Fruit fly (Drosophila melanogaster) whole organism, embryonic: ENCODE data around the gene Sk2.

ENCODE experiments used
- B-H1 ChIP-seq: fragments of 200-800 bp; sonication (Bioruptor generic); IDR thresholded peaks from 3 replicates; pipeline ENCODE4 v1.3.6; 2022; ENCODE audit warnings: missing biosample characterization, missing genetic modification characterization
- BEAF-32 ChIP-seq: fragments of 200-800 bp; sonication (Bioruptor generic); optimal IDR thresholded peaks from 3 replicates; lab custom pipeline; 2017; ENCODE audit warnings: missing biosample characterization, missing genetic modification characterization, mild to moderate bottlenecking, moderate library complexity, missing genetic modification reagents
- CG10366 ChIP-seq: fragments of 200-800 bp; sonication (Bioruptor generic); IDR thresholded peaks from 2 replicates; pipeline ENCODE4 v1.3.6; 2022; ENCODE audit warnings: missing biosample characterization, missing genetic modification characterization
- CG11456 ChIP-seq: fragments of 200-800 bp; sonication (Bioruptor generic); IDR thresholded peaks from 3 replicates; pipeline ENCODE4 v1.3.6; 2022; ENCODE audit warnings: missing biosample characterization, missing genetic modification characterization
- CG16813 ChIP-seq: fragments of 200-800 bp; sonication (Bioruptor generic); IDR thresholded peaks from 3 replicates; pipeline ENCODE4 v1.3.6; 2022; ENCODE audit warnings: missing biosample characterization, missing genetic modification characterization; ENCODE audit not compliant: partially characterized antibody
- CG17359 ChIP-seq: fragments of 200-800 bp; sonication (Bioruptor generic); optimal IDR thresholded peaks from 3 replicates; lab custom pipeline; 2018; ENCODE audit warnings: missing biosample characterization, mild to moderate bottlenecking, missing genetic modification characterization, moderate library complexity
- CG17361 ChIP-seq: fragments of 200-800 bp; sonication (Bioruptor generic); IDR thresholded peaks from 3 replicates; pipeline ENCODE4 v1.3.6; 2022; ENCODE audit warnings: missing biosample characterization, missing genetic modification characterization
- CG17802 ChIP-seq: fragments of 200-800 bp; sonication (Bioruptor generic); optimal IDR thresholded peaks from 2 replicates; lab custom pipeline; 2018; ENCODE audit warnings: missing biosample characterization, mild to moderate bottlenecking, missing genetic modification characterization, moderate library complexity
- CG2116 ChIP-seq: fragments of 200-800 bp; sonication (Bioruptor generic); optimal IDR thresholded peaks from 3 replicates; lab custom pipeline; 2018; ENCODE audit warnings: missing biosample characterization, mild to moderate bottlenecking, missing genetic modification characterization
- CG3065 ChIP-seq: fragments of 200-800 bp; sonication (Bioruptor generic); optimal IDR thresholded peaks from 2 replicates; lab custom pipeline; 2016; ENCODE audit warnings: missing biosample characterization, missing genetic modification characterization
- CG31224 ChIP-seq: fragments of 200-800 bp; sonication (Bioruptor generic); IDR thresholded peaks from 2 replicates; pipeline ENCODE4 v1.3.6; 2022; ENCODE audit warnings: missing biosample characterization, missing genetic modification characterization
- CG32532 ChIP-seq: fragments of 200-800 bp; sonication (Bioruptor generic); IDR thresholded peaks from 2 replicates; pipeline ENCODE4 v1.3.6; 2022; ENCODE audit warnings: missing biosample characterization, missing genetic modification characterization
- CG32767 ChIP-seq: fragments of 200-800 bp; sonication (Bioruptor generic); IDR thresholded peaks from 2 replicates; pipeline ENCODE4 v1.3.6; 2022; ENCODE audit warnings: missing biosample characterization, missing genetic modification characterization
- CG33213 ChIP-seq: fragments of 200-800 bp; sonication (Bioruptor generic); optimal IDR thresholded peaks from 3 replicates; lab custom pipeline; 2016; ENCODE audit warnings: missing biosample characterization, missing genetic modification characterization
- CG5953 ChIP-seq: fragments of 200-800 bp; sonication (Bioruptor generic); IDR thresholded peaks from 2 replicates; pipeline ENCODE4 v1.3.6; 2022; ENCODE audit warnings: missing biosample characterization, missing genetic modification characterization
- CG6813 ChIP-seq: fragments of 200-800 bp; sonication (Bioruptor generic); optimal IDR thresholded peaks from 2 replicates; lab custom pipeline; 2017; ENCODE audit warnings: missing biosample characterization, missing genetic modification characterization, mild to moderate bottlenecking, moderate library complexity, missing genetic modification reagents
- CG6854 ChIP-seq: fragments of 200-800 bp; sonication (Bioruptor generic); optimal IDR thresholded peaks from 3 replicates; lab custom pipeline; 2017; ENCODE audit warnings: missing biosample characterization, mild to moderate bottlenecking, missing genetic modification characterization
- CG8290 ChIP-seq, 3 experiments: fragments of 200-800 bp; sonication (Bioruptor generic); optimal IDR thresholded peaks; 2 replicates each; lab custom pipeline; 2016 to 2019; ENCODE audit warnings: missing biosample characterization in 3 of 3, missing genetic modification characterization in 3 of 3, mild to moderate bottlenecking in 2 of 3, moderate library complexity in 1 of 3
- GATAe ChIP-seq: fragments of 200-800 bp; sonication (Bioruptor generic); conservative IDR thresholded peaks from 2 replicates; pipeline ENCODE4 v1.3.6; 2022; ENCODE audit warnings: missing biosample characterization, missing genetic modification characterization
- HLH54F ChIP-seq: fragments of 200-800 bp; sonication (Bioruptor generic); optimal IDR thresholded peaks from 3 replicates; lab custom pipeline; 2016; ENCODE audit warnings: missing biosample characterization, missing genetic modification characterization
- Hr78 ChIP-seq, 2 experiments: fragments of 200-800 bp in 1 of 2; fragments of >200 bp in 1 of 2; sonication (Bioruptor generic) in 1 of 2; optimal IDR thresholded peaks; 2 replicates each; lab custom pipeline; 2017 to 2019; ENCODE audit warnings: missing biosample characterization in 2 of 2, missing genetic modification characterization in 2 of 2, mild to moderate bottlenecking in 1 of 2, moderate library complexity in 1 of 2
- Mes4 ChIP-seq: fragments of 200-800 bp; sonication (Bioruptor generic); optimal IDR thresholded peaks from 2 replicates; lab custom pipeline; 2016; ENCODE audit warnings: missing biosample characterization, missing genetic modification characterization
- NfI ChIP-seq: fragments of 200-800 bp; sonication (Bioruptor generic); optimal IDR thresholded peaks from 3 replicates; lab custom pipeline; 2018; ENCODE audit warnings: missing biosample characterization, mild to moderate bottlenecking, missing genetic modification characterization, moderate library complexity
- Rx ChIP-seq: fragments of 200-800 bp; sonication (Bioruptor generic); IDR thresholded peaks from 2 replicates; pipeline ENCODE4 v1.3.6; 2022; ENCODE audit warnings: missing biosample characterization, missing genetic modification characterization
- Taf1 ChIP-seq: fragments of 200-800 bp; sonication (Bioruptor generic); IDR thresholded peaks from 2 replicates; pipeline ENCODE4 v1.3.6; 2022; ENCODE audit warnings: missing biosample characterization, missing genetic modification characterization
- Xrp1 ChIP-seq: fragments of 200-800 bp; sonication (Bioruptor generic); IDR thresholded peaks from 2 replicates; pipeline ENCODE4 v1.3.6; 2022; ENCODE audit warnings: missing biosample characterization, missing genetic modification characterization
- abd-A ChIP-seq: fragments of 200-800 bp; sonication (Bioruptor generic); optimal IDR thresholded peaks from 3 replicates; lab custom pipeline; 2019; ENCODE audit warnings: missing biosample characterization, mild to moderate bottlenecking, missing genetic modification characterization, moderate library complexity
- cato ChIP-seq: fragments of 200-800 bp; sonication (Bioruptor generic); optimal IDR thresholded peaks from 2 replicates; lab custom pipeline; 2016; ENCODE audit warnings: missing biosample characterization, missing genetic modification characterization, borderline replicate concordance
- crc ChIP-seq: fragments of 200-800 bp; sonication (Bioruptor generic); optimal IDR thresholded peaks from 2 replicates; lab custom pipeline; 2016; ENCODE audit warnings: missing biosample characterization, missing genetic modification characterization
- dan ChIP-seq: fragments of 200-800 bp; sonication (Bioruptor generic); IDR thresholded peaks from 2 replicates; pipeline ENCODE4 v1.3.6; 2022; ENCODE audit warnings: missing biosample characterization, missing genetic modification characterization
- fd96Cb ChIP-seq: fragments of 200-800 bp; sonication (Bioruptor generic); optimal IDR thresholded peaks from 2 replicates; lab custom pipeline; 2018; ENCODE audit warnings: missing biosample characterization, mild to moderate bottlenecking, missing genetic modification characterization, moderate library complexity
- ftz-f1 ChIP-seq: fragments of 200-800 bp; sonication (Bioruptor generic); optimal IDR thresholded peaks from 2 replicates; lab custom pipeline; 2016; ENCODE audit warnings: missing biosample characterization, missing genetic modification characterization
- gem ChIP-seq: fragments of 200-800 bp; sonication (Bioruptor generic); optimal IDR thresholded peaks from 2 replicates; lab custom pipeline; 2019; ENCODE audit warnings: missing biosample characterization, mild to moderate bottlenecking, missing genetic modification characterization, moderate library complexity
- gt ChIP-seq: fragments of 200-800 bp; sonication (Bioruptor generic); IDR thresholded peaks from 2 replicates; pipeline ENCODE4 v1.3.6; 2022; ENCODE audit warnings: missing biosample characterization, missing genetic modification characterization
- jumu ChIP-seq: fragments of 200-800 bp; sonication (Bioruptor generic); optimal IDR thresholded peaks from 3 replicates; lab custom pipeline; 2016; ENCODE audit warnings: missing biosample characterization, missing genetic modification characterization
- lab ChIP-seq: fragments of 200-800 bp; sonication (Bioruptor generic); optimal IDR thresholded peaks from 3 replicates; lab custom pipeline; 2017; ENCODE audit warnings: missing biosample characterization, missing genetic modification characterization, mild to moderate bottlenecking, moderate library complexity, missing genetic modification reagents
- lbe ChIP-seq: fragments of 200-800 bp; sonication (Bioruptor generic); optimal IDR thresholded peaks from 2 replicates; lab custom pipeline; 2016; ENCODE audit warnings: missing biosample characterization, mild to moderate bottlenecking, missing genetic modification characterization
- lmd ChIP-seq: fragments of 200-800 bp; sonication (Bioruptor generic); IDR thresholded peaks from 2 replicates; pipeline ENCODE4 v1.3.6; 2022; ENCODE audit warnings: missing biosample characterization, missing genetic modification characterization
- mam ChIP-seq: fragments of 200-800 bp; sonication (Bioruptor generic); optimal IDR thresholded peaks from 3 replicates; lab custom pipeline; 2016; ENCODE audit warnings: missing biosample characterization, missing genetic modification characterization
- odd ChIP-seq: fragments of 200-800 bp; sonication (Bioruptor generic); optimal IDR thresholded peaks from 2 replicates; lab custom pipeline; 2017; ENCODE audit warnings: missing biosample characterization, mild to moderate bottlenecking, missing genetic modification characterization
- peb ChIP-seq: fragments of 200-800 bp; sonication (Bioruptor generic); IDR thresholded peaks from 2 replicates; pipeline ENCODE4 v1.3.6; 2022; ENCODE audit warnings: missing biosample characterization, missing genetic modification characterization
- pita ChIP-seq: fragments of 200-800 bp; sonication (Bioruptor generic); optimal IDR thresholded peaks from 2 replicates; lab custom pipeline; 2017; ENCODE audit warnings: missing biosample characterization, mild to moderate bottlenecking, missing genetic modification characterization
- sim ChIP-seq: fragments of 200-800 bp; sonication (Bioruptor generic); IDR thresholded peaks from 2 replicates; pipeline ENCODE4 v1.3.6; 2022; ENCODE audit warnings: missing biosample characterization, missing genetic modification characterization
- slbo ChIP-seq: fragments of 200-800 bp; sonication (Bioruptor generic); IDR thresholded peaks from 2 replicates; pipeline ENCODE4 v1.3.6; 2022; ENCODE audit warnings: missing biosample characterization, missing genetic modification characterization
- tgo ChIP-seq: fragments of 200-800 bp; sonication (Bioruptor generic); IDR thresholded peaks from 3 replicates; pipeline ENCODE4 v1.3.6; 2022; ENCODE audit warnings: missing biosample characterization, missing genetic modification characterization
- tin ChIP-seq: fragments of 200-800 bp; sonication (Bioruptor generic); optimal IDR thresholded peaks from 3 replicates; lab custom pipeline; 2016; ENCODE audit warnings: missing biosample characterization, missing genetic modification characterization
- tio ChIP-seq: fragments of 200-800 bp; sonication (Bioruptor generic); optimal IDR thresholded peaks from 2 replicates; lab custom pipeline; 2017; ENCODE audit warnings: missing biosample characterization, missing genetic modification characterization, inconsistent platforms
- usp ChIP-seq: fragments of >200 bp; optimal IDR thresholded peaks from 2 replicates; lab custom pipeline; 2017; ENCODE audit warnings: missing biosample characterization, missing genetic modification characterization
- wor ChIP-seq: fragments of 200-800 bp; sonication (Bioruptor generic); IDR thresholded peaks from 2 replicates; pipeline ENCODE4 v1.3.6; 2022; ENCODE audit warnings: missing biosample characterization, missing genetic modification characterization
- zfh2 ChIP-seq: fragments of 200-800 bp; sonication (Bioruptor generic); optimal IDR thresholded peaks from 2 replicates; lab custom pipeline; 2016; ENCODE audit warnings: missing biosample characterization, missing genetic modification characterization

Sk2 gene

dm6 chr3L:3077568-3078107, 30.8 kb downstream of the Sk2 start (continued):
- TF ChIP-seq GATAe (GFP tag; lab: Robert Waterston, UW) (peak; percentile 49), CG3065 (GFP tag; lab: Kevin White, UChicago) (no peak), sim (GFP tag; lab: Robert Waterston, UW) (0 out of 2 replicates have a peak, but pooled peaks have one; percentile 21), CG32767 (GFP tag; lab: Robert Waterston, UW) (no peak), fd96Cb (tag; lab: Kevin White, UChicago) (no peak), CG32532 (peak; percentile 69), CG5953 (GFP tag; lab: Robert Waterston, UW) (0 out of 2 replicates have a peak, but pooled peaks have one; percentile 8), odd (GFP tag; lab: Kevin White, UChicago) (peak; percentile 15), dan (no peak), CG31224 (GFP tag; lab: Robert Waterston, UW) (peak; percentile 37; the same call in 1 of the 2 replicates), mam (GFP tag; lab: Kevin White, UChicago) (peak; percentile 16), CG8290 (GFP tag; optimal IDR thresholded peaks at IDR 0.05; lab: Kevin White, UChicago) (no peak), CG8290 (tag; optimal IDR thresholded peaks at IDR 0.05; lab: Kevin White, UChicago) (peak in 1 of 2 experiments; percentile 84), gem (tag; lab: Kevin White, UChicago) (peak; percentile 7), abd-A (tag; lab: Kevin White, UChicago) (peak; percentile 90), cato (GFP tag; lab: Kevin White, UChicago) (no peak), tio (GFP tag; lab: Kevin White, UChicago) (no peak), pita (GFP tag; lab: Kevin White, UChicago) (no peak), B-H1 (no peak), lbe (GFP tag; lab: Kevin White, UChicago) (peak; percentile 79), peb (GFP tag; lab: Robert Waterston, UW) (no peak), BEAF-32 (GFP tag; lab: Kevin White, UChicago) (no peak), Xrp1 (GFP tag; lab: Robert Waterston, UW) (peak; percentile 26; the same call in 1 of the 2 replicates), HLH54F (GFP tag; lab: Kevin White, UChicago) (no peak), gt (no peak), wor (GFP tag; lab: Robert Waterston, UW) (no peak), tgo (GFP tag; lab: Robert Waterston, UW) (no peak), crc (GFP tag; lab: Kevin White, UChicago) (no peak), NfI (GFP tag; lab: Kevin White, UChicago) (peak; percentile 35), Hr78 (GFP tag; optimal IDR thresholded peaks at IDR 0.05; lab: Kevin White, UChicago) (peak in 1 of 2 experiments; percentile 89), CG17802 (tag; lab: Kevin White, UChicago) (no peak), CG10366 (GFP tag; lab: Robert Waterston, UW) (0 out of 2 replicates have a peak, but pooled peaks have one; percentile 27), jumu (no peak), CG6854 (GFP tag; lab: Kevin White, UChicago) (peak; percentile 20), Rx (no peak), slbo (GFP tag; lab: Robert Waterston, UW) (peak; percentile 58), CG6813 (GFP tag; lab: Kevin White, UChicago) (peak; percentile 31), CG17359 (tag; lab: Kevin White, UChicago) (peak; percentile 29), CG16813 (GFP tag; lab: Robert Waterston, UW) (no peak), tin (GFP tag; lab: Kevin White, UChicago) (no peak), CG33213 (GFP tag; lab: Kevin White, UChicago) (no peak), Mes4 (peak; percentile 7), Taf1 (GFP tag; lab: Robert Waterston, UW) (no peak), ftz-f1 (peak; percentile 63), CG17361 (no peak), CG2116 (GFP tag; lab: Kevin White, UChicago) (no peak), lmd (GFP tag; lab: Robert Waterston, UW) (no peak), zfh2 (GFP tag; lab: Kevin White, UChicago) (peak; percentile 36), usp (GFP tag; lab: Kevin White, UChicago) (no peak), CG11456 (GFP tag; lab: Robert Waterston, UW) (peak; percentile 49; the same call in 2 of the 3 replicates), lab (GFP tag; lab: Kevin White, UChicago) (peak; percentile 77)
